Fruit fly (Drosophila melanogaster) Kc167 (cell line): ENCODE data around the gene dlp.

Source experiments
- Sin3A ChIP-seq: fragments of >200 bp; optimal IDR thresholded peaks from 2 replicates; lab custom pipeline; 2018; ENCODE audit warnings: missing external identifiers
- h ChIP-seq: fragments of >200 bp; optimal IDR thresholded peaks from 3 replicates; lab custom pipeline; 2018; ENCODE audit warnings: missing external identifiers
- psq ChIP-seq: fragments of >200 bp; optimal IDR thresholded peaks from 2 replicates; lab custom pipeline; 2017; ENCODE audit warnings: missing external identifiers

- no peak for TF ChIP-seq Sin3A (lab: Kevin White, UChicago)
- TF ChIP-seq psq: no peak
- TF ChIP-seq h: no peak
Measured at dm6 chr3L:14609138-14609729, 23.2 kb upstream of the dlp start.
